Worm (Caenorhabditis elegans) whole organism, late embryonic: Measurements from ENCODE around the gene dyf-4.

Experiments used
- C08G9.2 ChIP-seq: sonication (generic microtip); optimal IDR thresholded peaks from 2 replicates; lab custom pipeline; 2016; ENCODE audit warnings: mild to moderate bottlenecking, missing genetic modification characterization, moderate library complexity, missing compliant biosample characterization
- F13H6.1 ChIP-seq: sonication (generic microtip); optimal IDR thresholded peaks from 2 replicates; lab custom pipeline; 2016; ENCODE audit warnings: missing genetic modification characterization, missing compliant biosample characterization
- K02D7.2 ChIP-seq: sonication (generic microtip); optimal IDR thresholded peaks from 2 replicates; lab custom pipeline; 2017; ENCODE audit warnings: mild to moderate bottlenecking, missing genetic modification characterization, missing compliant biosample characterization
- Y22D7AL.16 ChIP-seq: sonication (generic microtip); optimal IDR thresholded peaks from 2 replicates; lab custom pipeline; 2016; ENCODE audit warnings: missing genetic modification characterization, missing compliant biosample characterization
- ama-1 ChIP-seq: fragments of 150-350 bp; optimal IDR thresholded peaks from 2 replicates; lab custom pipeline; 2014
- ceh-14 ChIP-seq: sonication (generic microtip); optimal IDR thresholded peaks from 2 replicates; lab custom pipeline; 2016; ENCODE audit warnings: missing genotype, missing genetic modification characterization, missing compliant biosample characterization
- ceh-22 ChIP-seq: sonication (generic microtip); optimal IDR thresholded peaks from 2 replicates; lab custom pipeline; 2017; ENCODE audit warnings: missing biosample characterization, missing genetic modification characterization
- ceh-24 ChIP-seq: sonication (generic microtip); optimal IDR thresholded peaks from 2 replicates; lab custom pipeline; 2016; ENCODE audit warnings: mild to moderate bottlenecking, missing genetic modification characterization, missing compliant biosample characterization
- ceh-30 ChIP-seq: fragments of 150-350 bp; optimal IDR thresholded peaks from 2 replicates; lab custom pipeline; 2014; ENCODE audit warnings: missing biosample characterization, missing genetic modification characterization
- ceh-34 ChIP-seq: sonication (generic microtip); optimal IDR thresholded peaks from 2 replicates; lab custom pipeline; 2016; ENCODE audit warnings: mild to moderate bottlenecking, missing genetic modification characterization, missing compliant biosample characterization
- dmd-4 ChIP-seq: sonication (generic microtip); optimal IDR thresholded peaks from 2 replicates; lab custom pipeline; 2016; ENCODE audit warnings: borderline replicate concordance, missing genetic modification characterization, missing compliant biosample characterization
- dve-1 ChIP-seq: sonication (generic microtip); optimal IDR thresholded peaks from 2 replicates; lab custom pipeline; 2017; ENCODE audit warnings: antibody characterized with exemption, mild to moderate bottlenecking, missing genetic modification characterization, missing compliant biosample characterization
- elt-2 ChIP-seq: sonication (generic microtip); optimal IDR thresholded peaks from 2 replicates; lab custom pipeline; 2016; ENCODE audit warnings: missing genetic modification reagents, missing genetic modification characterization, missing compliant biosample characterization
- eyg-1 ChIP-seq: sonication (generic microtip); optimal IDR thresholded peaks from 2 replicates; lab custom pipeline; 2016; ENCODE audit warnings: missing genotype, missing genetic modification characterization, missing compliant biosample characterization
- fax-1 ChIP-seq: sonication (generic microtip); optimal IDR thresholded peaks from 2 replicates; lab custom pipeline; 2016; ENCODE audit warnings: missing genotype, missing genetic modification characterization, missing compliant biosample characterization
- hlh-15 ChIP-seq: sonication (generic microtip); optimal IDR thresholded peaks from 2 replicates; lab custom pipeline; 2016; ENCODE audit warnings: missing genetic modification characterization, missing compliant biosample characterization
- hlh-6 ChIP-seq: sonication (generic microtip); optimal IDR thresholded peaks from 2 replicates; lab custom pipeline; 2016; ENCODE audit warnings: missing genotype, missing genetic modification characterization, missing compliant biosample characterization
- hlh-8 ChIP-seq: sonication (generic microtip); optimal IDR thresholded peaks from 2 replicates; lab custom pipeline; 2016; ENCODE audit warnings: missing genotype, missing genetic modification characterization, missing compliant biosample characterization
- madf-2 ChIP-seq: sonication (generic microtip); optimal IDR thresholded peaks from 2 replicates; lab custom pipeline; 2017; ENCODE audit warnings: missing genetic modification characterization, missing compliant biosample characterization
- nhr-232 ChIP-seq: sonication (generic microtip); optimal IDR thresholded peaks from 2 replicates; lab custom pipeline; 2016; ENCODE audit warnings: missing genetic modification characterization, missing compliant biosample characterization
- odd-2 ChIP-seq: sonication (generic microtip); optimal IDR thresholded peaks from 2 replicates; lab custom pipeline; 2017; ENCODE audit warnings: antibody characterized with exemption, mild to moderate bottlenecking, missing genetic modification characterization, missing compliant biosample characterization
- pag-3 ChIP-seq: sonication (generic microtip); optimal IDR thresholded peaks from 2 replicates; lab custom pipeline; 2016; ENCODE audit warnings: missing compliant biosample characterization, missing genetic modification characterization, borderline replicate concordance
- pax-1 ChIP-seq: fragments of 150-350 bp; optimal IDR thresholded peaks from 2 replicates; lab custom pipeline; 2014; ENCODE audit warnings: missing biosample characterization, missing genetic modification characterization
- pqm-1 ChIP-seq: sonication (generic microtip); optimal IDR thresholded peaks from 2 replicates; lab custom pipeline; 2016; ENCODE audit warnings: missing genetic modification characterization, missing compliant biosample characterization
- pros-1 ChIP-seq: fragments of 150-350 bp; optimal IDR thresholded peaks from 2 replicates; lab custom pipeline; 2014; ENCODE audit warnings: missing biosample characterization, missing genetic modification reagents, missing genetic modification characterization
- ref-2 ChIP-seq: sonication (generic microtip); optimal IDR thresholded peaks from 2 replicates; lab custom pipeline; 2016; ENCODE audit warnings: missing genetic modification characterization, missing compliant biosample characterization
- sox-2 ChIP-seq: fragments of 200-800 bp; sonication (Bioruptor generic); IDR thresholded peaks from 2 replicates; pipeline ENCODE4 v1.3.6; 2022; ENCODE audit warnings: missing genetic modification reagents, missing genetic modification characterization, missing compliant biosample characterization
- tbx-2 ChIP-seq: sonication (generic microtip); optimal IDR thresholded peaks from 2 replicates; lab custom pipeline; 2016; ENCODE audit warnings: missing genetic modification characterization, missing compliant biosample characterization
- ttx-3 ChIP-seq: sonication (generic microtip); optimal IDR thresholded peaks from 2 replicates; lab custom pipeline; 2016; ENCODE audit warnings: missing genetic modification reagents, missing genetic modification characterization, missing compliant biosample characterization
- unc-42 ChIP-seq: sonication (generic microtip); optimal IDR thresholded peaks from 2 replicates; lab custom pipeline; 2016; ENCODE audit warnings: missing genotype, missing genetic modification characterization, missing compliant biosample characterization
- unc-55 ChIP-seq: sonication (generic microtip); optimal IDR thresholded peaks from 2 replicates; lab custom pipeline; 2017; ENCODE audit warnings: missing biosample characterization, missing genetic modification reagents, missing genetic modification characterization
- unc-86 ChIP-seq: sonication (generic microtip); optimal IDR thresholded peaks from 2 replicates; lab custom pipeline; 2016; ENCODE audit warnings: missing genetic modification characterization, missing compliant biosample characterization
- ztf-16 ChIP-seq: sonication (generic microtip); optimal IDR thresholded peaks from 2 replicates; lab custom pipeline; 2017; ENCODE audit warnings: missing genetic modification characterization, missing compliant biosample characterization

The dyf-4 gene

DNA sequence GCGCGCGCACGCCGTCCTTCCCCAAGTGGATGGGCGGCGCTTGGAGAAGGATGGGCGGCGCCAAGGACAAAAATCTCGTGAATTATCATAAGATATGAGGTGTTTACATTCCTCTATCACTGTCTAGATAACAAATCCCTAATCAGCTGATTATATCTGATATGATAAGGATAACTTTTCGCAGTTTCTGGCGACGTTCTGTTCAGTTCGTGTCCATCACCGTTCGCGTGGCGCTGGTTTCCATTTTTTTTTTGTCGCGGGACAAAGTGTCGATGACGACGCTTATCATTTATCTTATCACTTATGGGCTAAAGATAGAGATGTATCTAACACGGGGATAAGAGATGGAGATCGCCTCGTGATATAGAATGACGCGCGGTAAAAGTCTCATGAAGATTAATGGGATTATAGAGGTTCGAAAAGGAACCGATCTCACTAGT, 27.8 kb upstream of the dyf-4 start:
- no peak for TF ChIP-seq unc-42 (tag; lab: Kevin White, UChicago)
- TF ChIP-seq ceh-22 (tag; lab: Kevin White, UChicago): no peak
- TF ChIP-seq unc-86 (tag; lab: Kevin White, UChicago): no peak
- no peak for TF ChIP-seq pag-3 (tag; lab: Kevin White, UChicago)
- no peak for TF ChIP-seq dve-1 (tag; lab: Kevin White, UChicago)
- TF ChIP-seq Y22D7AL.16 (tag; lab: Kevin White, UChicago): no peak
- no peak for TF ChIP-seq sox-2 (GFP tag; lab: Robert Waterston, UW)
- no peak for TF ChIP-seq ceh-30

DNA sequence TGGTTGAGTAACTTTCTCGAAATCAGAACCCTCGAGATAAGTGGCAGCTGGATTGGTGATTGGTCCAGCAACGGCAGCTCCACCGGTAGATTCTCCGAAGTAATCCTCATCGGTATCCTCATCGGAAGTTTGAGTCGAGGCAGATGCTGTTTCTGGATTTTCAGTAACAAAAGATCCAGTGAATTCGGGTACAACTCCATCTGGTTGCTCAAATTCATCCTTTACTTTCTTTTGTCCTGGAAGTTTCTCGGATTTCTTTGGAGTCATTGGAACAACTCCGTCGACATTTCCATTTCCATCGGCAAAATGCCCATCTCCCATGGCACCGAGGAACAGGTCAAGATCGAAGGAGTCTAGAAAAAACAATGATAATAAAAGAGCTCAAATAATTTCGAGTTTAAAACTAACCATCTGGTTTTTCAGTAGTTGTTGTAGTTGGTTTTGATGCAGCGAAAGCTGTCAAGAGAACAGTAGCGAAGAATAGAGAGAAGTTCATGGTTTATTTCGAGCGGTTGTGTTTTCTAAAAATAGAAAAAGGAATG, 27.2 kb upstream of the dyf-4 start, which contains the start of gene F45D3.4:
Gene F45D3.4, minus strand, starts transcription at position 521 of the 542 bp plus-strand sequence.
- TF ChIP-seq ttx-3 (tag; lab: Kevin White, UChicago) (no peak), ceh-34 (tag; lab: Kevin White, UChicago) (no peak), ztf-16 (tag; lab: Kevin White, UChicago) (no peak), ref-2 (no peak), ceh-14 (tag; lab: Kevin White, UChicago) (no peak), elt-2 (no peak), hlh-8 (no peak), hlh-6 (tag; lab: Kevin White, UChicago) (no peak), tbx-2 (tag; lab: Kevin White, UChicago) (no peak), F13H6.1 (tag; lab: Kevin White, UChicago) (no peak), madf-2 (tag; lab: Kevin White, UChicago) (no peak), fax-1 (tag; lab: Kevin White, UChicago) (no peak), pax-1 (tag; lab: Kevin White, UChicago) (no peak), hlh-15 (tag; lab: Kevin White, UChicago) (no peak), pqm-1 (tag; lab: Kevin White, UChicago) (no peak), eyg-1 (tag; lab: Kevin White, UChicago) (no peak), ceh-22 (tag; lab: Kevin White, UChicago) (no peak), dmd-4 (tag; lab: Kevin White, UChicago) (no peak), odd-2 (tag; lab: Kevin White, UChicago) (no peak), unc-42 (tag; lab: Kevin White, UChicago) (no peak)

DNA sequence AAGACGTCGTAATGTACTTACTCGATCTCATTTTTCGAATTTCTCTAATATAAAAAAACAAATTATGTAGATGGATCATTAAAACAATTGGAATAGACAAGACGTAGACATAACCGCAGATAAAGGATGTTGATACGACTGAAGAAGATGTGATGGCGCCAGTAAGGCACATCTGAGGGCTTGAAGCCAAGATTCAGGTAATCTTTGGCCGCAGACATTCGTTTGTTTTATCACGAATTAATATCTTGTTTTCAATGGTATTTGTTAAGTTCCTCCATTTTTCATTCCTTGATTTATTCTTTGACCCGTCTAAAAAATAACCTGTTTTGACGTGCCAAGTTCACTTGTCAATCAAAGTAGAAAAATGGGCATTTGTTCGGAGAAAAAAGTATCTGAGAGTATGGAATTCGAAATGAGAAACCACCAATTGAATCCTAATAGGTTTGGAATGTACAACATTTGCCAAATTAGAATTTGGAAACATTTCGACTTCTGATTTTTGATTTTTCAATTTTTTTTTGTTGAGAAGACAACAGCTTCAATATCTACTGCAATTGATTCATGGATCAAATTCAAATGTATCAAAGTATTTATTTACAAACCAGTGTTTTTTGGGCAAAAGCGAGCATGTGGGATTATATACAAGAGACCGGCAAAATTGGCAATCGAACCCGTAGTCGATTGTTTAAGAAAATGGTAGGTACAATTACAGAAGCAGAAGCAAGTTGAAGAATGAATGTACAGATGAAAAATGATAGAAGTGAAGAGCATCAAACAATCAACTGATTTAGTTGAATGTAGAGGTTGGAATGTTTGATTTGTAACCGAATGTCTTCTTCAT, 26.3 kb upstream of the dyf-4 start:
- TF ChIP-seq K02D7.2 (tag; lab: Kevin White, UChicago) (no peak), pros-1 (tag; lab: Kevin White, UChicago) (no peak), eyg-1 (tag; lab: Kevin White, UChicago) (no peak), nhr-232 (tag; lab: Kevin White, UChicago) (no peak), pqm-1 (tag; lab: Kevin White, UChicago) (no peak), dve-1 (tag; lab: Kevin White, UChicago) (no peak), hlh-6 (tag; lab: Kevin White, UChicago) (no peak), ceh-24 (tag; lab: Kevin White, UChicago) (no peak), ama-1 (lab: Kevin White, UChicago) (no peak), C08G9.2 (no peak)
- TF ChIP-seq, all 69 proteins: peak for 0

DNA sequence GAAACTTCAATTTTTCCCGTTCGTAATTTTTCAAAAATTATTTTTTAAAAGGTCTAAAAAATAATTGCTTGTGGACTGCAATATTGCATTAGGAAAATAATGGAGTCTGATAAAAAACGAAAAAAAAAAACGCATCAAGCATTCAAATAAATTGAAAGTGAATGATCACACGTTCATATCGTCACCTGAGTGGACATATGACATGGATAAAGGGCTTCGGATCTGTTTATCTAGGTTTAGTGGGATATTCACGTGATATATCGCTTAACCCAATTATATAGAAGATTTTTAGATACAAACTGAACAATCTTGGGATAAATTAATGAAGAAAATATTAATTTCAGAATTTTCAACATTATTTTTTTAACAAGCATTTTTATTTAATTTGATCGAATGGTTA, 25.2 kb upstream of the dyf-4 start:
- TF ChIP-seq dve-1 (tag; lab: Kevin White, UChicago): peak; percentile 10
- TF ChIP-seq unc-55 (GFP tag; lab: Kevin White, UChicago): no peak
- TF ChIP-seq, all 69 proteins: peak for 1
